Fruit fly (Drosophila melanogaster): ENCODE results near the gene Alms1b.

Alms1b gene

dm6 chrX:4605313-4605712 is 25.4 kb downstream of the Alms1b start:
- peak; percentile 24 for TF ChIP-seq CG17801 (GFP tag; optimal IDR thresholded peaks at IDR 0.05; ENCODE audit: partially characterized antibody)

dm6 chrX:4604553-4604952 is 26.2 kb downstream of the Alms1b start:
- no peak for TF ChIP-seq CG17801 (GFP tag; optimal IDR thresholded peaks at IDR 0.05; ENCODE audit: partially characterized antibody)

dm6 chrX:4604107-4604506 is 26.6 kb downstream of the Alms1b start:
- no peak for TF ChIP-seq CG17801 (GFP tag; optimal IDR thresholded peaks at IDR 0.05; ENCODE audit: partially characterized antibody)

- no peak for TF ChIP-seq CG17801 (GFP tag; optimal IDR thresholded peaks at IDR 0.05; ENCODE audit: partially characterized antibody)
These were observed 30.8 kb downstream of the Alms1b start for dm6 chrX:4599897-4600469.

- no peak for TF ChIP-seq CG17801 (GFP tag; optimal IDR thresholded peaks at IDR 0.05; ENCODE audit: partially characterized antibody)
These were observed 34.1 kb downstream of the Alms1b start for dm6 chrX:4596467-4597183.

dm6 chrX:4592258-4592657 is 38.5 kb downstream of the Alms1b start:
- TF ChIP-seq CG17801 (GFP tag; optimal IDR thresholded peaks at IDR 0.05; ENCODE audit: partially characterized antibody), result no peak

dm6 chrX:4590772-4591064 is 40.0 kb downstream of the Alms1b start:
- TF ChIP-seq CG17801 (GFP tag; optimal IDR thresholded peaks at IDR 0.05; ENCODE audit: partially characterized antibody), result peak; percentile 45

dm6 chrX:4589951-4590771 is 40.6 kb downstream of the Alms1b start:
- peak; percentile 77 for TF ChIP-seq CG17801 (GFP tag; optimal IDR thresholded peaks at IDR 0.05; ENCODE audit: partially characterized antibody)

DNA sequence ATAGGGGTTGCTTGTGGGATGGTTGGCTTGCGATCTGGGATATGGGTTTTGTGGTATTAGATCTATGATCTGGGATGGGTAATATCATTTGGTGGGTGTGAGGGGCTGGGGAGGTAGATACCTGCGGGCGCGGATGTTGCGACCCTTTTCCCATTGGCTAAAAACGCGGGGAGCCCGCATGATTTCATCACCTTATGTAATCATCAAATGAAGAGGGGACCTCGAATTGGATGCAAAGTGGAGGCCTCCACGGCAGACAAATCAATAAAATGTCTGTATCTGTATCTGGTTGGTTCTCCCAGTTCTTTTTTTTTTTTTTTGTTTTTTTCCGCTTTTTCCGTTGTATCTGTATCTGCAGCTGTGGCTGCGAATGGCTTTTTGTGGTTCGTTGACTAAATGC is 41.8 kb downstream of the Alms1b start:
- no peak for TF ChIP-seq CG17801 (GFP tag; optimal IDR thresholded peaks at IDR 0.05; ENCODE audit: partially characterized antibody)

DNA sequence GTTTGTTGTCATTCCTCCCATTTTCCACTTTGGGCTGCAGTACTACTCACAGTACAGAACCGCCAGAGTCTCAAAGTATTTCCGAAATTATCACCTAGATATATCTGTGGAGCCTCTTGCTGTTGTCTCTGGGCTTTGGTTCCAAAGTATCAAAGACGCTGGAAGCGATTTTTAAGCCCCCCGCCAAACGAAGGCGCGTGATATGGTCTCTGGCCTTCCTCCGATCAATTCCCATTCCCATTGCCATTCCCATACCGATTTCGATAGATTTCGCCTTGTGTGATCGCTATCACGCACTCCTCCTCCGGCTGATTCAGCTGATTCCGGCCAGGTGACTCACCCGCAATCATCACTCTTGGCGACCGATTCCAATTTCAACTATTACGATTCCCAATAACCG is 43.2 kb downstream of the Alms1b start:
- no peak for TF ChIP-seq CG17801 (GFP tag; optimal IDR thresholded peaks at IDR 0.05; ENCODE audit: partially characterized antibody)

- no peak for TF ChIP-seq CG17801 (GFP tag; optimal IDR thresholded peaks at IDR 0.05; ENCODE audit: partially characterized antibody)
These were observed 48.3 kb downstream of the Alms1b start for dm6 chrX:4582422-4582821.

DNA sequence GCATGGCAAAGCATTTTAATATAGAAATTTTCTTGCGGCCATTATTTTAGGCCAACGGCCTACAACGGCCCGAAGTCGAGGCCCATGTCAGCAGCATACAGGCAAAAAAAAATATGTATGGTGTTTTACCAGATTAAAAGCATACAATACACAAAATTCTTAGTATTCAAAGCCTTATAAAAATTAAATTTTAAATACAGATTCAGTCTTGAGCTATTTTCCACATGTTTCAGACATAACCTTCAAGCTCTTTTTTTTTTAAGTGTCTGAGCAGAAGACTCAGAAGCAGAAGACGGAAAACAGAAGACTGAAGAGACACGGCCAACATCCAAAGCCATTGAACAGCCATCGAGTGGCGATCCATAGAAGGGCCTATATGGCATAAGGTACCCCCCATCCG is 49.0 kb downstream of the Alms1b start:
- no peak for TF ChIP-seq CG17801 (GFP tag; optimal IDR thresholded peaks at IDR 0.05; ENCODE audit: partially characterized antibody)
